Fruit fly (Drosophila melanogaster): Measurements from ENCODE around the gene CG5890.

dm6 chr3R:25893272-25893671 lies 37.3 kb downstream of the CG5890 start, which contains the start of gene CG5913:
- TF ChIP-seq insv (optimal IDR thresholded peaks at IDR 0.05): no peak
- TF ChIP-seq psq (optimal IDR thresholded peaks at IDR 0.05): no peak
- TF ChIP-seq Sin3A (optimal IDR thresholded peaks at IDR 0.05): no peak
- TF ChIP-seq Myc (optimal IDR thresholded peaks at IDR 0.05): no peak
- no peak for TF ChIP-seq h (optimal IDR thresholded peaks at IDR 0.05)
